Fruit fly (Drosophila melanogaster) whole organism, embryonic: ENCODE measurements around the gene CG15528.

Experiments
- Abd-B ChIP-seq: fragments of 200-800 bp; sonication (Bioruptor generic); optimal IDR thresholded peaks from 2 replicates; lab custom pipeline; 2018; ENCODE audit warnings: missing biosample characterization, mild to moderate bottlenecking, missing genetic modification characterization, moderate library complexity
- Adf1 ChIP-seq: fragments of 200-800 bp; sonication (Bioruptor generic); IDR thresholded peaks from 2 replicates; pipeline ENCODE4 v1.3.6; 2022; ENCODE audit warnings: missing biosample characterization, missing genetic modification characterization
- Antp ChIP-seq: fragments of 200-800 bp; sonication (Bioruptor generic); optimal IDR thresholded peaks from 3 replicates; lab custom pipeline; 2016; ENCODE audit warnings: missing biosample characterization, missing genetic modification characterization
- B-H1 ChIP-seq: fragments of 200-800 bp; sonication (Bioruptor generic); IDR thresholded peaks from 3 replicates; pipeline ENCODE4 v1.3.6; 2022; ENCODE audit warnings: missing biosample characterization, missing genetic modification characterization
- CG10267 ChIP-seq: fragments of 200-800 bp; sonication (Bioruptor generic); optimal IDR thresholded peaks from 2 replicates; lab custom pipeline; 2018; ENCODE audit warnings: missing biosample characterization, mild to moderate bottlenecking, missing genetic modification characterization, moderate library complexity
- CG10274 ChIP-seq: fragments of 200-800 bp; sonication (Bioruptor generic); optimal IDR thresholded peaks from 3 replicates; lab custom pipeline; 2017; ENCODE audit warnings: missing biosample characterization, mild to moderate bottlenecking, missing genetic modification characterization
- CG11504 ChIP-seq: fragments of 200-800 bp; sonication (Bioruptor generic); optimal IDR thresholded peaks from 3 replicates; lab custom pipeline; 2019; ENCODE audit warnings: missing biosample characterization, mild to moderate bottlenecking, missing genetic modification characterization, moderate library complexity
- CG13424 ChIP-seq: fragments of 200-800 bp; sonication (Bioruptor generic); optimal IDR thresholded peaks from 2 replicates; lab custom pipeline; 2019; ENCODE audit warnings: missing biosample characterization, mild to moderate bottlenecking, missing genetic modification characterization, moderate library complexity
- CG15269 ChIP-seq: fragments of 200-800 bp; sonication (Bioruptor generic); optimal IDR thresholded peaks from 2 replicates; lab custom pipeline; 2018; ENCODE audit warnings: missing biosample characterization, mild to moderate bottlenecking, missing genetic modification characterization, moderate library complexity
- CG1602 ChIP-seq: fragments of 200-800 bp; sonication (Bioruptor generic); optimal IDR thresholded peaks from 3 replicates; lab custom pipeline; 2016; ENCODE audit warnings: missing biosample characterization, missing genetic modification characterization
- CG1647 ChIP-seq: fragments of 200-800 bp; sonication (Bioruptor generic); optimal IDR thresholded peaks from 3 replicates; lab custom pipeline; 2016; ENCODE audit warnings: missing biosample characterization, missing genetic modification characterization
- CG16813 ChIP-seq: fragments of 200-800 bp; sonication (Bioruptor generic); IDR thresholded peaks from 3 replicates; pipeline ENCODE4 v1.3.6; 2022; ENCODE audit warnings: missing biosample characterization, missing genetic modification characterization; ENCODE audit not compliant: partially characterized antibody
- CG17359 ChIP-seq: fragments of 200-800 bp; sonication (Bioruptor generic); optimal IDR thresholded peaks from 3 replicates; lab custom pipeline; 2018; ENCODE audit warnings: missing biosample characterization, mild to moderate bottlenecking, missing genetic modification characterization, moderate library complexity
- CG17361 ChIP-seq: fragments of 200-800 bp; sonication (Bioruptor generic); IDR thresholded peaks from 3 replicates; pipeline ENCODE4 v1.3.6; 2022; ENCODE audit warnings: missing biosample characterization, missing genetic modification characterization
- CG17385 ChIP-seq: fragments of 200-800 bp; sonication (Bioruptor generic); optimal IDR thresholded peaks from 3 replicates; lab custom pipeline; 2018; ENCODE audit warnings: missing biosample characterization, mild to moderate bottlenecking, missing genetic modification characterization
- CG18619 ChIP-seq: fragments of 200-800 bp; sonication (Bioruptor generic); optimal IDR thresholded peaks from 3 replicates; lab custom pipeline; 2017; ENCODE audit warnings: missing biosample characterization, mild to moderate bottlenecking, missing genetic modification characterization
- CG34224 ChIP-seq: fragments of 200-800 bp; sonication (Bioruptor generic); IDR thresholded peaks from 3 replicates; pipeline ENCODE4 v1.3.6; 2022; ENCODE audit warnings: missing biosample characterization, missing genetic modification characterization; ENCODE audit not compliant: partially characterized antibody
- CG3847 ChIP-seq: fragments of 200-800 bp; sonication (Bioruptor generic); IDR thresholded peaks from 2 replicates; pipeline ENCODE4 v1.3.6; 2022; ENCODE audit warnings: missing biosample characterization, missing genetic modification characterization
- CG4820 ChIP-seq: fragments of 200-800 bp; sonication (Bioruptor generic); optimal IDR thresholded peaks from 3 replicates; lab custom pipeline; 2016; ENCODE audit warnings: missing biosample characterization, missing genetic modification characterization
- CG6254 ChIP-seq: fragments of 200-800 bp; sonication (Bioruptor generic); optimal IDR thresholded peaks from 3 replicates; lab custom pipeline; 2017; ENCODE audit warnings: mild to moderate bottlenecking, missing biosample characterization, missing genetic modification reagents, missing genetic modification characterization
- CG7556 ChIP-seq: fragments of 200-800 bp; sonication (Bioruptor generic); optimal IDR thresholded peaks from 2 replicates; lab custom pipeline; 2017; ENCODE audit warnings: missing biosample characterization, mild to moderate bottlenecking, missing genetic modification characterization
- Dad ChIP-seq: fragments of 200-800 bp; sonication (Bioruptor generic); optimal IDR thresholded peaks from 3 replicates; lab custom pipeline; 2016; ENCODE audit warnings: missing biosample characterization, missing genetic modification characterization
- Dek ChIP-seq: fragments of 200-800 bp; sonication (Bioruptor generic); optimal IDR thresholded peaks from 3 replicates; lab custom pipeline; 2019; ENCODE audit warnings: missing biosample characterization, mild to moderate bottlenecking, missing genetic modification characterization, moderate library complexity
- HmgD ChIP-seq: fragments of 200-800 bp; sonication (Bioruptor generic); optimal IDR thresholded peaks from 3 replicates; lab custom pipeline; 2016; ENCODE audit warnings: missing biosample characterization, missing genetic modification characterization
- Lhr ChIP-seq: fragments of 200-800 bp; sonication (Bioruptor generic); optimal IDR thresholded peaks from 3 replicates; lab custom pipeline; 2017; ENCODE audit warnings: mild to moderate bottlenecking, missing biosample characterization, missing genetic modification reagents, missing genetic modification characterization
- MBD-R2 ChIP-seq: fragments of 200-800 bp; sonication (Bioruptor generic); IDR thresholded peaks from 2 replicates; pipeline ENCODE4 v1.3.6; 2022; ENCODE audit warnings: missing biosample characterization, missing genetic modification characterization
- MESR4 ChIP-seq: fragments of 200-800 bp; sonication (Bioruptor generic); optimal IDR thresholded peaks from 2 replicates; lab custom pipeline; 2018; ENCODE audit warnings: missing biosample characterization, mild to moderate bottlenecking, missing genetic modification characterization, moderate library complexity
- Mad ChIP-seq: fragments of 200-800 bp; sonication (Bioruptor generic); optimal IDR thresholded peaks from 2 replicates; lab custom pipeline; 2016; ENCODE audit warnings: missing biosample characterization, missing genetic modification characterization
- Nf-YC ChIP-seq: fragments of 200-800 bp; optimal IDR thresholded peaks from 3 replicates; lab custom pipeline; 2019; ENCODE audit warnings: missing biosample characterization, mild to moderate bottlenecking, missing genetic modification characterization, moderate library complexity
- NfI ChIP-seq: fragments of 200-800 bp; sonication (Bioruptor generic); optimal IDR thresholded peaks from 3 replicates; lab custom pipeline; 2018; ENCODE audit warnings: missing biosample characterization, mild to moderate bottlenecking, missing genetic modification characterization, moderate library complexity
- Pdp1 ChIP-seq, 2 experiments: fragments of 200-800 bp; sonication (Bioruptor generic); optimal IDR thresholded peaks; 3 replicates each; lab custom pipeline; 2016; ENCODE audit warnings: missing biosample characterization in 2 of 2, missing genetic modification characterization in 2 of 2, mild to moderate bottlenecking in 1 of 2, moderate library complexity in 1 of 2
- Rfx ChIP-seq: fragments of 200-800 bp; sonication (Bioruptor generic); IDR thresholded peaks from 2 replicates; pipeline ENCODE4 v1.3.6; 2022; ENCODE audit warnings: missing biosample characterization, missing genetic modification characterization
- Stat92E ChIP-seq, 3 experiments: fragments of >200 bp in 2 of 3; fragments of 200-800 bp in 1 of 3; sonication (Bioruptor generic) in 1 of 3; optimal IDR thresholded peaks; 2 replicates each; lab custom pipeline; 2017 to 2019; ENCODE audit warnings: missing biosample characterization in 3 of 3, missing genetic modification characterization in 3 of 3, mild to moderate bottlenecking in 1 of 3, moderate library complexity in 1 of 3
- TFAM ChIP-seq: fragments of 200-800 bp; sonication (Bioruptor generic); optimal IDR thresholded peaks from 2 replicates; lab custom pipeline; 2017; ENCODE audit warnings: missing biosample characterization, missing genetic modification characterization, inconsistent platforms
- cas ChIP-seq: fragments of 200-800 bp; sonication (Bioruptor generic); IDR thresholded peaks from 2 replicates; pipeline ENCODE4 v1.3.6; 2022; ENCODE audit warnings: missing biosample characterization, missing genetic modification characterization
- chif ChIP-seq, 2 experiments: fragments of 200-800 bp; sonication (Bioruptor generic); optimal IDR thresholded peaks; 3 replicates each; lab custom pipeline; 2016; ENCODE audit warnings: missing biosample characterization in 2 of 2, missing genetic modification characterization in 2 of 2
- crp ChIP-seq, 2 experiments: fragments of 200-800 bp; sonication (Bioruptor generic); optimal IDR thresholded peaks; 2 replicates in 1 of 2; 3 replicates in 1 of 2; lab custom pipeline; 2017; ENCODE audit warnings: missing biosample characterization in 2 of 2, missing genetic modification characterization in 2 of 2, mild to moderate bottlenecking in 1 of 2, moderate library complexity in 1 of 2
- dysf ChIP-seq: fragments of 200-800 bp; sonication (Bioruptor generic); IDR thresholded peaks from 3 replicates; pipeline ENCODE4 v1.3.6; 2022; ENCODE audit warnings: missing biosample characterization, missing genetic modification characterization
- emc ChIP-seq: fragments of 200-800 bp; sonication (Bioruptor generic); optimal IDR thresholded peaks from 2 replicates; lab custom pipeline; 2016; ENCODE audit warnings: missing biosample characterization, missing genetic modification characterization
- esg ChIP-seq: fragments of 200-800 bp; sonication (Bioruptor generic); conservative IDR thresholded peaks from 2 replicates; pipeline ENCODE4 v1.3.6; 2022; ENCODE audit warnings: missing biosample characterization, missing genetic modification characterization
- fru ChIP-seq: fragments of >200 bp; optimal IDR thresholded peaks from 2 replicates; lab custom pipeline; 2017
- inv ChIP-seq: fragments of 200-800 bp; sonication (Bioruptor generic); IDR thresholded peaks from 2 replicates; pipeline ENCODE4 v1.3.6; 2022; ENCODE audit warnings: missing biosample characterization, missing genetic modification characterization; ENCODE audit not compliant: partially characterized antibody
- lab ChIP-seq: fragments of 200-800 bp; sonication (Bioruptor generic); optimal IDR thresholded peaks from 3 replicates; lab custom pipeline; 2017; ENCODE audit warnings: missing biosample characterization, missing genetic modification characterization, mild to moderate bottlenecking, moderate library complexity, missing genetic modification reagents
- lilli ChIP-seq: fragments of 200-800 bp; sonication (Bioruptor generic); optimal IDR thresholded peaks from 3 replicates; lab custom pipeline; 2016; ENCODE audit warnings: missing biosample characterization, missing genetic modification characterization
- p53 ChIP-seq: fragments of 200-800 bp; sonication (Bioruptor generic); optimal IDR thresholded peaks from 2 replicates; lab custom pipeline; 2016; ENCODE audit warnings: missing biosample characterization, missing genetic modification characterization
- pfk ChIP-seq: fragments of 200-800 bp; sonication (Bioruptor generic); optimal IDR thresholded peaks from 2 replicates; lab custom pipeline; 2018; ENCODE audit warnings: missing biosample characterization, mild to moderate bottlenecking, missing genetic modification characterization, moderate library complexity
- row ChIP-seq: fragments of 200-800 bp; sonication (Bioruptor generic); IDR thresholded peaks from 3 replicates; pipeline ENCODE4 v1.3.6; 2022; ENCODE audit warnings: missing biosample characterization, missing genetic modification characterization
- tna ChIP-seq: fragments of 200-800 bp; sonication (Bioruptor generic); IDR thresholded peaks from 2 replicates; pipeline ENCODE4 v1.3.6; 2022; ENCODE audit warnings: missing biosample characterization, missing genetic modification characterization; ENCODE audit not compliant: partially characterized antibody
- trem ChIP-seq: fragments of 200-800 bp; optimal IDR thresholded peaks from 3 replicates; lab custom pipeline; 2019; ENCODE audit warnings: missing biosample characterization, mild to moderate bottlenecking, missing genetic modification characterization, moderate library complexity

Gene CG15528

dm6 chr3R:30052455-30053046, 639 bp upstream of the CG15528 start, which contains the start of gene Jasper (continued):
- no peak for TF ChIP-seq CG4820 (GFP tag; lab: Kevin White, UChicago)
- TF ChIP-seq CG18619 (GFP tag; lab: Kevin White, UChicago), result no peak
- no peak for TF ChIP-seq TFAM
- TF ChIP-seq CG34224 (GFP tag; lab: Robert Waterston, UW), result peak; percentile 11; the same call in 1 of the 3 replicates
- TF ChIP-seq CG7556, result no peak
- TF ChIP-seq Nf-YC (tag; lab: Kevin White, UChicago), result peak; percentile 36
- peak; percentile 71 for TF ChIP-seq CG6254 (GFP tag; lab: Kevin White, UChicago)
- TF ChIP-seq Antp (GFP tag; lab: Kevin White, UChicago), result peak; percentile 33
- 0 out of 3 replicates have a peak, but pooled peaks have one; percentile 12 for TF ChIP-seq CG17361 (GFP tag; lab: Robert Waterston, UW)
- TF ChIP-seq CG3847 (GFP tag; lab: Robert Waterston, UW), result peak; percentile 37; the same call in 1 of the 2 replicates
- peak; percentile 23 for TF ChIP-seq CG15269
- TF ChIP-seq MESR4 (GFP tag; lab: Kevin White, UChicago), result peak; percentile 83
- TF ChIP-seq trem (tag; lab: Kevin White, UChicago), result peak; percentile 81
- peak; percentile 55 for TF ChIP-seq Rfx
- no peak for TF ChIP-seq esg (GFP tag; lab: Robert Waterston, UW)
- TF ChIP-seq p53 (GFP tag; lab: Kevin White, UChicago), result peak; percentile 27
- TF ChIP-seq cas (GFP tag; lab: Robert Waterston, UW), result no peak
- peak; percentile 53 for TF ChIP-seq lilli (GFP tag; lab: Kevin White, UChicago)
- TF ChIP-seq chif (GFP tag; optimal IDR thresholded peaks at IDR 0.05; lab: Kevin White, UChicago), result peak in 1 of 2 experiments; percentile 24
- TF ChIP-seq tna (GFP tag; lab: Robert Waterston, UW), result no peak
- TF ChIP-seq CG10267, result peak; percentile 60
- no peak for TF ChIP-seq CG1602
- peak; percentile 16 for TF ChIP-seq pfk (GFP tag; lab: Kevin White, UChicago)
- TF ChIP-seq CG17385 (GFP tag; lab: Kevin White, UChicago), result peak; percentile 52
- TF ChIP-seq Stat92E (GFP tag; optimal IDR thresholded peaks at IDR 0.05; lab: Kevin White, UChicago), result peak in 1 of 3 experiments; percentile 21
- peak; percentile 1 for TF ChIP-seq Dad (GFP tag; lab: Kevin White, UChicago)
- 0 out of 3 replicates have a peak, but pooled peaks have one; percentile 42 for TF ChIP-seq CG16813 (GFP tag; lab: Robert Waterston, UW)
- TF ChIP-seq CG1647, result peak; percentile 24
- peak; percentile 29 for TF ChIP-seq HmgD (GFP tag; lab: Kevin White, UChicago)
- peak; percentile 2 for TF ChIP-seq CG13424
- peak; percentile 52 for TF ChIP-seq Abd-B (GFP tag; lab: Kevin White, UChicago)
- TF ChIP-seq Lhr, result peak; percentile 49
- TF ChIP-seq Adf1 (GFP tag; lab: Robert Waterston, UW), result peak; percentile 20; the same call in 1 of the 2 replicates
- TF ChIP-seq crp (GFP tag; optimal IDR thresholded peaks at IDR 0.05; lab: Kevin White, UChicago), result no peak
- TF ChIP-seq lab, result peak; percentile 4
- no peak for TF ChIP-seq inv (GFP tag; lab: Robert Waterston, UW)
- TF ChIP-seq CG11504 (tag; lab: Kevin White, UChicago), result peak; percentile 27
- TF ChIP-seq row, result peak; percentile 42; the same call in 1 of the 3 replicates
- peak in 1 of 2 experiments; percentile 86 for TF ChIP-seq Pdp1 (GFP tag; optimal IDR thresholded peaks at IDR 0.05; lab: Kevin White, UChicago)
- TF ChIP-seq B-H1 (GFP tag; lab: Robert Waterston, UW), result no peak
- TF ChIP-seq NfI (GFP tag; lab: Kevin White, UChicago), result peak; percentile 10
- no peak for TF ChIP-seq dysf (GFP tag; lab: Robert Waterston, UW)
- no peak for TF ChIP-seq emc (GFP tag; lab: Kevin White, UChicago)
- TF ChIP-seq Dek (tag; lab: Kevin White, UChicago), result peak; percentile 37
- TF ChIP-seq Mad, result peak; percentile 39
- TF ChIP-seq CG17359 (tag; lab: Kevin White, UChicago), result peak; percentile 2
- TF ChIP-seq CG10274 (GFP tag; lab: Kevin White, UChicago), result no peak
- TF ChIP-seq MBD-R2 (GFP tag; lab: Robert Waterston, UW), result peak; percentile 90
- TF ChIP-seq fru (lab: Kevin White, UChicago), result no peak
